Fruit fly (Drosophila melanogaster): ENCODE data around the gene CG32017.

Gene CG32017

DNA sequence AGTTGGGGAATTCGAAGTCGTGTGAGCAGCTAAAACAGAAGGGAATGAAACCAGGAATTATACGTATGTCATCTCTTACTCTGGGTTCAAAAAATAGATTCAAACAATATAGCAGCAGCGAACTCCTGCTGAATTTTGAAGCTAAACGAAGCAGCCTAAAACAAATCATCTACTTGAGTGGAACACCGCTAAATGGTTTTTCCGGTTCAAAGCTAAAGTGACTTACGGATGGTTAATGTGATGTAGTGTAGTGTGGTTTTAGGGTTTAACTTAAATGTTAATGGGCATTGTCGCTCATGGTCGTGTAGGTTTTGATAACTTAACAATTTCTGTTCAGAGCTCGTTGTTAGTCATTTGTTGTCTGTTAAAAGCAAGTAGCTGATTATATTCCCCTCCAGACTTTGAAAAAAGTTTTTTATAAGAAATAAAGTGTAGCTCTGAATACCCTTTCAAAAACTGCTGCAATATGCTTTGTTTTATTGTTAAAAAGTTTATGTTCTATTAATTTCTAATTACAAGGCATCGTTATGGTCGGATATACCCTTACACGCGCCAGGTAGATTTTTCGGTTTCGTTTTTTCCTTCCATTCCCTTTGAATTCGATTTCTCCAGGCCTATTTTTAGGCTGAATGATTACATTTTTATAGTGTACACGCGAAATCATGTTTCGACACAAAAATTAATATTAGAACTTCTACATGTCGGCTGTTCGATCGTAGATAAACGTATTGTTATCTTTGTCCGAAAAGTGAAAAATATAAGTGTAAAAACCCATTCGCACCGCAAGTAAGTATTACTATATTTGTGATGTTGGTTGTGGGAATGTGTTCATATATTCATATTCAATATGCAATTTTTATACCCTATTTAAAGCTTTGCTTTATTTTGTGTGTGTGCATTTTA, 48.8 kb downstream of the CG32017 start (continued):
- TF ChIP-seq GATAe (GFP tag; conservative IDR thresholded peaks at IDR 0.05): no peak
- no peak for TF ChIP-seq lov (optimal IDR thresholded peaks at IDR 0.05)
- no peak; the same call in 2 of the 3 replicates for TF ChIP-seq lov (GFP tag; IDR thresholded peaks at IDR 0.05)
- TF ChIP-seq CG17328 (GFP tag; IDR thresholded peaks at IDR 0.05): peak; percentile 94; the same call in 1 of the 2 replicates
- TF ChIP-seq CG15514 (GFP tag; optimal IDR thresholded peaks at IDR 0.05): no peak
- peak; percentile 83 for TF ChIP-seq CG6854 (GFP tag; optimal IDR thresholded peaks at IDR 0.05)
- peak; percentile 76 for TF ChIP-seq Myb (GFP tag; optimal IDR thresholded peaks at IDR 0.05)
- TF ChIP-seq CG4282 (GFP tag; optimal IDR thresholded peaks at IDR 0.05): peak; percentile 86
- TF ChIP-seq en (GFP tag; optimal IDR thresholded peaks at IDR 0.05): peak; percentile 91
- peak; percentile 76 for TF ChIP-seq CG2116 (GFP tag; optimal IDR thresholded peaks at IDR 0.05)
- no peak for TF ChIP-seq ato (GFP tag; IDR thresholded peaks at IDR 0.05; ENCODE audit: partially characterized antibody)
- no peak for TF ChIP-seq scrt (GFP tag; optimal IDR thresholded peaks at IDR 0.05)
- TF ChIP-seq CG3995 (GFP tag; optimal IDR thresholded peaks at IDR 0.05): peak; percentile 42
- TF ChIP-seq CG31441 (GFP tag; IDR thresholded peaks at IDR 0.05): no peak; the same call in 1 of the 2 replicates
- peak; percentile 87 for TF ChIP-seq CG10267 (tag; optimal IDR thresholded peaks at IDR 0.05)
- TF ChIP-seq pb (GFP tag; optimal IDR thresholded peaks at IDR 0.05): peak; percentile 83
- TF ChIP-seq CG6689 (GFP tag; IDR thresholded peaks at IDR 0.05): no peak; the same call in 1 of the 2 replicates
- peak; percentile 77 for TF ChIP-seq CG9437 (GFP tag; optimal IDR thresholded peaks at IDR 0.05)
- TF ChIP-seq bbx (GFP tag; IDR thresholded peaks at IDR 0.05; ENCODE audit: partially characterized antibody): no peak; the same call in 1 of the 2 replicates
- no peak for TF ChIP-seq Hmr (GFP tag; optimal IDR thresholded peaks at IDR 0.05)
- TF ChIP-seq CG1832 (GFP tag; optimal IDR thresholded peaks at IDR 0.05): no peak
- no peak; the same call in 1 of the 2 replicates for TF ChIP-seq CG14441 (GFP tag; IDR thresholded peaks at IDR 0.05)
- TF ChIP-seq CG7928 (GFP tag; optimal IDR thresholded peaks at IDR 0.05): peak; percentile 30
- TF ChIP-seq ind (GFP tag; optimal IDR thresholded peaks at IDR 0.05): peak; percentile 88
- TF ChIP-seq CG4820 (GFP tag; optimal IDR thresholded peaks at IDR 0.05): peak; percentile 87
- TF ChIP-seq CG18011 (GFP tag; optimal IDR thresholded peaks at IDR 0.05): peak; percentile 82
- TF ChIP-seq Eip74EF (GFP tag; optimal IDR thresholded peaks at IDR 0.05): peak in 1 of 2 experiments; percentile 90
- TF ChIP-seq vnd (GFP tag; IDR thresholded peaks at IDR 0.05; ENCODE audit: partially characterized antibody): no peak
- TF ChIP-seq sens (GFP tag): peak; percentile 99
- no peak; the same call in 1 of the 2 replicates for TF ChIP-seq ttk (GFP tag; IDR thresholded peaks at IDR 0.05)
- TF ChIP-seq CG17359 (tag; optimal IDR thresholded peaks at IDR 0.05): peak; percentile 94
- TF ChIP-seq grn (GFP tag; optimal IDR thresholded peaks at IDR 0.05): peak; percentile 84
- peak; percentile 69 for TF ChIP-seq emc (GFP tag; optimal IDR thresholded peaks at IDR 0.05)
- TF ChIP-seq pho (GFP tag; optimal IDR thresholded peaks at IDR 0.05): peak; percentile 90
- TF ChIP-seq Nf-YB (GFP tag; optimal IDR thresholded peaks at IDR 0.05): peak; percentile 84
- TF ChIP-seq CG16863 (GFP tag; optimal IDR thresholded peaks at IDR 0.05): peak; percentile 92
- peak; percentile 88 for TF ChIP-seq CG1647 (GFP tag; optimal IDR thresholded peaks at IDR 0.05)
- no peak for TF ChIP-seq Dll (GFP tag; IDR thresholded peaks at IDR 0.05; ENCODE audit: partially characterized antibody)
- TF ChIP-seq kay (GFP tag; optimal IDR thresholded peaks at IDR 0.05): peak; percentile 95
- TF ChIP-seq CG2199 (GFP tag; IDR thresholded peaks at IDR 0.05): peak; percentile 94
- TF ChIP-seq Ets97D (GFP tag; optimal IDR thresholded peaks at IDR 0.05): peak; percentile 98
- no peak; the same call in 1 of the 2 replicates for TF ChIP-seq slbo (GFP tag; IDR thresholded peaks at IDR 0.05)
- peak in 1 of 2 experiments; percentile 88 for TF ChIP-seq Hr51 (GFP tag; optimal IDR thresholded peaks at IDR 0.05)
- TF ChIP-seq phol (tag; optimal IDR thresholded peaks at IDR 0.05): peak; percentile 93
- TF ChIP-seq peb (GFP tag; IDR thresholded peaks at IDR 0.05): no peak; the same call in none of the 2 replicates
- no peak; the same call in 1 of the 2 replicates for TF ChIP-seq ro (GFP tag; IDR thresholded peaks at IDR 0.05)
- no peak for TF ChIP-seq Scr (GFP tag; IDR thresholded peaks at IDR 0.05; ENCODE audit: partially characterized antibody)
